Fruit fly (Drosophila melanogaster): Measurements from ENCODE around the gene CG6454.

CG6454 gene

DNA sequence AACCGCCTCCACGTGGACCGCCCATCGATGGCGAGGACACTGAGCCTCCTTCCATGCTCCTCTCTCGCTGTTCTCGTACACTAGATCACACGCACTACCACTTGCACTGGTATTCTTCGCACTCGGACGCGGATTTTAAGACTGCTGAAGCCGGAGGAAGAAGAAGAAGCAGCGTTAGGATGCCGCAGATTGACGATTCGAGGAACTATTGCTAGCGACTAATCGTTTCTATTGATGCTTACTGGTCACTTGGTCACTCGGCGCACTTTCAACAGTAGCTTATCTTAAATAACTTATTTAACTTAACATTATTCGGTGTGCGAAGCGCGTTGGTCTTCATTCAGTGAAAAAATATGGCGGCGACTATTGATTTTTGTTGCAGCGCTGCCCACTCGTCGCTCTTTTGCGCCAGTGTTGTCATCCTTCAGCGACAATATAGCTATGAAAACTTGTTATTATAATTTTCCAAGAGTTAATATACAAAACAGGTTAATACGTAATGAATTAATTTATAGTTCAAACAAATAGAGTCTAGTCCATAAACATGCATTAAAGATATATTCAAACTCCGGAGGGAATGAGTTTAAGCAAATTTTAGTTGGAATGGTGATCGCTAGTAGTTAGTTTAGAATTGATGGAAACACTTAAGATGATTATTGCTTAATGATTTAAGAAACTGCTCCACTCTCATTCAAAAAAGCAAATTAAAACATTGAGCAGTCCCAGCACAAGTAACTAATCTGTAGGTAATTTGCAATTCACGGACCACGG, at the start of gene CG6454, which contains the start of gene CG5746 (continued):
- no peak; the same call in 1 of the 2 replicates for TF ChIP-seq vvl (GFP tag; IDR thresholded peaks at IDR 0.05)
- TF ChIP-seq CG13123 (GFP tag; optimal IDR thresholded peaks at IDR 0.05), result peak; percentile 46
- TF ChIP-seq B-H1 (GFP tag; IDR thresholded peaks at IDR 0.05), result no peak
- TF ChIP-seq Mes4 (GFP tag; optimal IDR thresholded peaks at IDR 0.05), result no peak
- TF ChIP-seq CG8944 (GFP tag; optimal IDR thresholded peaks at IDR 0.05), result peak; percentile 24
- 0 out of 2 replicates have a peak, but pooled peaks have one; percentile 5 for TF ChIP-seq CG42726 (GFP tag; IDR thresholded peaks at IDR 0.05; ENCODE audit: partially characterized antibody)
- TF ChIP-seq Elba2 (GFP tag; optimal IDR thresholded peaks at IDR 0.05), result peak; percentile 10
- TF ChIP-seq nmo (GFP tag; optimal IDR thresholded peaks at IDR 0.05), result peak; percentile 78
- peak; percentile 58 for TF ChIP-seq Ssrp (tag; optimal IDR thresholded peaks at IDR 0.05)
- peak; percentile 68 for TF ChIP-seq Ets97D (GFP tag; optimal IDR thresholded peaks at IDR 0.05)
- TF ChIP-seq CG10147 (GFP tag; optimal IDR thresholded peaks at IDR 0.05), result no peak
- peak; percentile 58 for TF ChIP-seq HmgZ (tag; optimal IDR thresholded peaks at IDR 0.05)
- peak; percentile 41; the same call in 1 of the 3 replicates for TF ChIP-seq tgo (GFP tag; IDR thresholded peaks at IDR 0.05)
- peak; percentile 78 for TF ChIP-seq CG30403 (GFP tag; optimal IDR thresholded peaks at IDR 0.05)
- TF ChIP-seq sob (GFP tag; IDR thresholded peaks at IDR 0.05), result peak; percentile 59; the same call in 1 of the 2 replicates
- TF ChIP-seq az2 (GFP tag; optimal IDR thresholded peaks at IDR 0.05), result peak; percentile 48
- peak; percentile 99 for TF ChIP-seq MESR4 (GFP tag; optimal IDR thresholded peaks at IDR 0.05)
- no peak for TF ChIP-seq danr (GFP tag; IDR thresholded peaks at IDR 0.05)
- TF ChIP-seq CG10267 (tag; optimal IDR thresholded peaks at IDR 0.05), result peak; percentile 72
- TF ChIP-seq tup (GFP tag; optimal IDR thresholded peaks at IDR 0.05), result no peak
- TF ChIP-seq CG14014 (GFP tag; IDR thresholded peaks at IDR 0.05), result 0 out of 2 replicates have a peak, but pooled peaks have one; percentile 25
- peak; percentile 71 for TF ChIP-seq Hsf (GFP tag; optimal IDR thresholded peaks at IDR 0.05)
- TF ChIP-seq CG18619 (GFP tag; optimal IDR thresholded peaks at IDR 0.05), result peak; percentile 62
- TF ChIP-seq pzg (GFP tag; optimal IDR thresholded peaks at IDR 0.05), result peak; percentile 48
- TF ChIP-seq CG8290 (GFP tag; optimal IDR thresholded peaks at IDR 0.05), result peak; percentile 38
- no peak for TF ChIP-seq CG8290 (tag; optimal IDR thresholded peaks at IDR 0.05)
- peak; percentile 74 for TF ChIP-seq CG13775 (GFP tag; optimal IDR thresholded peaks at IDR 0.05)
- 0 out of 4 replicates have a peak, but pooled peaks have one; percentile 19 for TF ChIP-seq Dll (GFP tag; IDR thresholded peaks at IDR 0.05; ENCODE audit: partially characterized antibody)
- peak; percentile 28 for TF ChIP-seq Side (GFP tag; optimal IDR thresholded peaks at IDR 0.05)
- peak; percentile 76 for TF ChIP-seq row (GFP tag; IDR thresholded peaks at IDR 0.05)
- TF ChIP-seq Xrp1 (GFP tag; IDR thresholded peaks at IDR 0.05), result peak; percentile 35; the same call in 1 of the 2 replicates
- peak in 1 of 2 experiments; percentile 50 for TF ChIP-seq Hr51 (GFP tag; optimal IDR thresholded peaks at IDR 0.05)
- peak in 1 of 2 experiments; percentile 47 for TF ChIP-seq chif (GFP tag; optimal IDR thresholded peaks at IDR 0.05)
- TF ChIP-seq ranshi (GFP tag; IDR thresholded peaks at IDR 0.05), result 0 out of 2 replicates have a peak, but pooled peaks have one; percentile 40
- TF ChIP-seq BEAF-32 (GFP tag; optimal IDR thresholded peaks at IDR 0.05), result peak; percentile 44
- peak; percentile 35 for TF ChIP-seq CG12744 (GFP tag; optimal IDR thresholded peaks at IDR 0.05)
- no peak for TF ChIP-seq eve (GFP tag; optimal IDR thresholded peaks at IDR 0.05)
- peak; percentile 52; the same call in 1 of the 2 replicates for TF ChIP-seq CG6689 (GFP tag; IDR thresholded peaks at IDR 0.05)
- TF ChIP-seq CG6272 (GFP tag; IDR thresholded peaks at IDR 0.05), result 0 out of 2 replicates have a peak, but pooled peaks have one; percentile 32
- peak; percentile 68 for TF ChIP-seq Xbp1 (GFP tag; optimal IDR thresholded peaks at IDR 0.05)
- TF ChIP-seq CG18476 (GFP tag; optimal IDR thresholded peaks at IDR 0.05), result peak; percentile 41
- peak; percentile 44 for TF ChIP-seq al (GFP tag; IDR thresholded peaks at IDR 0.05)
- TF ChIP-seq cato (GFP tag; optimal IDR thresholded peaks at IDR 0.05; ENCODE audit: borderline replicate concordance), result peak; percentile 19
- peak; percentile 77 for TF ChIP-seq pho (GFP tag; optimal IDR thresholded peaks at IDR 0.05)
- no peak for TF ChIP-seq ab (GFP tag; optimal IDR thresholded peaks at IDR 0.05)
- TF ChIP-seq dpn (GFP tag; optimal IDR thresholded peaks at IDR 0.05), result peak; percentile 31 to 65
- TF ChIP-seq Aef1 (GFP tag; IDR thresholded peaks at IDR 0.05), result peak; percentile 50; the same call in 2 of the 3 replicates
- TF ChIP-seq Med (GFP tag), result peak; percentile 64
- TF ChIP-seq CG34422 (GFP tag; IDR thresholded peaks at IDR 0.05), result peak; percentile 65
